Worm (Caenorhabditis elegans): ENCODE measurements around the gene znfx-1.

DNA sequence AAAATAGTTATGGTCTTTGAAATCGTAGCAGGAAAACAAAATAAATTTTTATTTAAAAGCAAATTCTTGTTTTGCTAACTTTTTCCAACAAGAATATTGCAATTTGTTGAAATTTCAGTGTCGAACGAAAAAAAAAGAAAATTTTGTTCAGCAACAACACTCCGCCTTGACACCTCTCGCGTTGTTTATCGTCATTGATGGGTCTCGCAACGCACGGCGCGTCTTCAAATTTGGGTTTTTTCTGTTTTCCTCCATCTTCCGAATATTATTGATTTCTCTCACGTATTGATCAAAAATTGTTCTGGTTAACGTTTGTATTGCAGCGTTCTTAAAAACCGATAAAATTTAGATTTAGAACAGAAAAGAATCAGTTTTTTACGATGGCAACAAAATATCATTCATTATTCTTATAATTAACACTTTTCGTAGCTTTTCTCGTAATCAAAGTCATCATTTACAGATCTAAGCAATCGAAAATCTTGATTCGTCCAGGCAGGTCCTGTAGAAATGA lies 44.0 kb upstream of the znfx-1 start, which contains the start of gene dpl-1:
- TF ChIP-seq tbx-37 (GFP tag; conservative IDR thresholded peaks at IDR 0.05) (no peak), flt-1 (GFP tag; IDR thresholded peaks at IDR 0.05) (no peak), ama-1 (optimal IDR thresholded peaks at IDR 0.05) (no peak), tbx-11 (GFP tag; IDR thresholded peaks at IDR 0.05) (no peak), tra-4 (tag; optimal IDR thresholded peaks at IDR 0.05) (no peak), aly-1 (tag; optimal IDR thresholded peaks at IDR 0.05) (no peak), scrt-1 (GFP tag; IDR thresholded peaks at IDR 0.05) (no peak), hmg-4 (GFP tag; optimal IDR thresholded peaks at IDR 0.05) (no peak), ets-7 (tag; optimal IDR thresholded peaks at IDR 0.05) (no peak), hnd-1 (tag; optimal IDR thresholded peaks at IDR 0.05) (no peak), pes-1 (GFP tag; IDR thresholded peaks at IDR 0.05) (no peak)

Measured in whole organism, early embryonic.